Fruit fly (Drosophila melanogaster) whole organism, embryonic: ENCODE data around the gene CG31102.

ENCODE experiments used
- Ada2b ChIP-seq: fragments of 200-800 bp; sonication (Bioruptor generic); IDR thresholded peaks from 2 replicates; pipeline ENCODE4 v1.3.6; 2022; ENCODE audit warnings: missing biosample characterization, missing genetic modification characterization
- Antp ChIP-seq: fragments of 200-800 bp; sonication (Bioruptor generic); optimal IDR thresholded peaks from 3 replicates; lab custom pipeline; 2016; ENCODE audit warnings: missing biosample characterization, missing genetic modification characterization
- Blimp-1 ChIP-seq: fragments of 200-800 bp; sonication (Bioruptor generic); optimal IDR thresholded peaks from 3 replicates; lab custom pipeline; 2018; ENCODE audit warnings: missing biosample characterization, missing genetic modification characterization, mild to moderate bottlenecking, moderate library complexity, missing genetic modification reagents
- Bteb2 ChIP-seq: fragments of 200-800 bp; sonication (Bioruptor generic); optimal IDR thresholded peaks from 2 replicates; lab custom pipeline; 2016; ENCODE audit warnings: missing biosample characterization, missing genetic modification characterization
- CG10209 ChIP-seq: fragments of 200-800 bp; sonication (Bioruptor generic); optimal IDR thresholded peaks from 3 replicates; lab custom pipeline; 2017; ENCODE audit warnings: missing biosample characterization, mild to moderate bottlenecking, missing genetic modification characterization, missing genetic modification reagents
- CG10321 ChIP-seq: fragments of 200-800 bp; sonication (Bioruptor generic); IDR thresholded peaks from 2 replicates; pipeline ENCODE4 v1.3.6; 2022; ENCODE audit warnings: missing biosample characterization, missing genetic modification characterization
- CG10543 ChIP-seq: fragments of 200-800 bp; sonication (Bioruptor generic); optimal IDR thresholded peaks from 3 replicates; lab custom pipeline; 2017; ENCODE audit warnings: missing biosample characterization, mild to moderate bottlenecking, missing genetic modification characterization, moderate library complexity
- CG11504 ChIP-seq: fragments of 200-800 bp; sonication (Bioruptor generic); optimal IDR thresholded peaks from 3 replicates; lab custom pipeline; 2019; ENCODE audit warnings: missing biosample characterization, mild to moderate bottlenecking, missing genetic modification characterization, moderate library complexity
- CG11560 ChIP-seq: fragments of 200-800 bp; sonication (Bioruptor generic); IDR thresholded peaks from 3 replicates; pipeline ENCODE4 v1.3.6; 2022; ENCODE audit warnings: missing biosample characterization, missing genetic modification characterization
- CG12104 ChIP-seq: fragments of 200-800 bp; sonication (Bioruptor generic); optimal IDR thresholded peaks from 3 replicates; lab custom pipeline; 2016; ENCODE audit warnings: missing biosample characterization, missing genetic modification characterization
- CG12219 ChIP-seq: fragments of 200-800 bp; sonication (Bioruptor generic); optimal IDR thresholded peaks from 3 replicates; lab custom pipeline; 2018; ENCODE audit warnings: missing biosample characterization, mild to moderate bottlenecking, missing genetic modification characterization
- CG12744 ChIP-seq: fragments of 200-800 bp; sonication (Bioruptor generic); optimal IDR thresholded peaks from 2 replicates; lab custom pipeline; 2016; ENCODE audit warnings: missing biosample characterization, missing genetic modification characterization
- CG13894 ChIP-seq: fragments of 200-800 bp; sonication (Bioruptor generic); optimal IDR thresholded peaks from 3 replicates; lab custom pipeline; 2018; ENCODE audit warnings: missing biosample characterization, mild to moderate bottlenecking, missing genetic modification characterization, moderate library complexity
- CG1529 ChIP-seq: fragments of 200-800 bp; sonication (Bioruptor generic); optimal IDR thresholded peaks from 3 replicates; lab custom pipeline; 2018; ENCODE audit warnings: missing biosample characterization, missing genetic modification characterization
- CG1602 ChIP-seq: fragments of 200-800 bp; sonication (Bioruptor generic); optimal IDR thresholded peaks from 3 replicates; lab custom pipeline; 2016; ENCODE audit warnings: missing biosample characterization, missing genetic modification characterization
- CG1647 ChIP-seq: fragments of 200-800 bp; sonication (Bioruptor generic); optimal IDR thresholded peaks from 3 replicates; lab custom pipeline; 2016; ENCODE audit warnings: missing biosample characterization, missing genetic modification characterization
- CG17802 ChIP-seq: fragments of 200-800 bp; sonication (Bioruptor generic); optimal IDR thresholded peaks from 2 replicates; lab custom pipeline; 2018; ENCODE audit warnings: missing biosample characterization, mild to moderate bottlenecking, missing genetic modification characterization, moderate library complexity
- CG3838 ChIP-seq: fragments of 200-800 bp; sonication (Bioruptor generic); optimal IDR thresholded peaks from 3 replicates; lab custom pipeline; 2016; ENCODE audit warnings: missing biosample characterization, missing genetic modification characterization
- CG4404 ChIP-seq: fragments of 200-800 bp; sonication (Bioruptor generic); IDR thresholded peaks from 2 replicates; pipeline ENCODE4 v1.3.6; 2022; ENCODE audit warnings: missing biosample characterization, missing genetic modification characterization
- CG4707 ChIP-seq: fragments of 200-800 bp; sonication (Bioruptor generic); optimal IDR thresholded peaks from 2 replicates; lab custom pipeline; 2018; ENCODE audit warnings: missing biosample characterization, mild to moderate bottlenecking, missing genetic modification characterization, moderate library complexity
- CG7372 ChIP-seq: fragments of 200-800 bp; sonication (Bioruptor generic); IDR thresholded peaks from 2 replicates; pipeline ENCODE4 v1.3.6; 2022; ENCODE audit warnings: missing biosample characterization, missing genetic modification characterization
- CG7556 ChIP-seq: fragments of 200-800 bp; sonication (Bioruptor generic); optimal IDR thresholded peaks from 2 replicates; lab custom pipeline; 2017; ENCODE audit warnings: missing biosample characterization, mild to moderate bottlenecking, missing genetic modification characterization
- CG9437 ChIP-seq: fragments of 200-800 bp; sonication (Bioruptor generic); optimal IDR thresholded peaks from 2 replicates; lab custom pipeline; 2018; ENCODE audit warnings: missing biosample characterization, mild to moderate bottlenecking, missing genetic modification characterization
- CG9609 ChIP-seq: fragments of 200-800 bp; sonication (Bioruptor generic); optimal IDR thresholded peaks from 3 replicates; lab custom pipeline; 2016; ENCODE audit warnings: missing biosample characterization, missing genetic modification characterization
- Camta ChIP-seq: fragments of 200-800 bp; sonication (Bioruptor generic); optimal IDR thresholded peaks from 2 replicates; lab custom pipeline; 2016; ENCODE audit warnings: missing biosample characterization, missing genetic modification characterization
- CoRest ChIP-seq: fragments of 200-800 bp; sonication (Bioruptor generic); optimal IDR thresholded peaks from 3 replicates; lab custom pipeline; 2018; ENCODE audit warnings: missing biosample characterization, mild to moderate bottlenecking, missing genetic modification characterization, moderate library complexity
- Elba2 ChIP-seq: fragments of 200-800 bp; sonication (Bioruptor generic); optimal IDR thresholded peaks from 3 replicates; lab custom pipeline; 2016; ENCODE audit warnings: missing biosample characterization, missing genetic modification characterization
- Hr51 ChIP-seq, 2 experiments: fragments of 200-800 bp; sonication (Bioruptor generic); optimal IDR thresholded peaks; 2 replicates in 1 of 2; 3 replicates in 1 of 2; lab custom pipeline; 2016 to 2018; ENCODE audit warnings: missing biosample characterization in 2 of 2, missing genetic modification characterization in 2 of 2, mild to moderate bottlenecking in 1 of 2, moderate library complexity in 1 of 2
- Hr78 ChIP-seq, 2 experiments: fragments of 200-800 bp in 1 of 2; fragments of >200 bp in 1 of 2; sonication (Bioruptor generic) in 1 of 2; optimal IDR thresholded peaks; 2 replicates each; lab custom pipeline; 2017 to 2019; ENCODE audit warnings: missing biosample characterization in 2 of 2, missing genetic modification characterization in 2 of 2, mild to moderate bottlenecking in 1 of 2, moderate library complexity in 1 of 2
- Lhr ChIP-seq: fragments of 200-800 bp; sonication (Bioruptor generic); optimal IDR thresholded peaks from 3 replicates; lab custom pipeline; 2017; ENCODE audit warnings: mild to moderate bottlenecking, missing biosample characterization, missing genetic modification reagents, missing genetic modification characterization
- Lim3 ChIP-seq: fragments of 200-800 bp; sonication (Bioruptor generic); IDR thresholded peaks from 2 replicates; pipeline ENCODE4 v1.3.6; 2022; ENCODE audit warnings: missing biosample characterization, missing genetic modification characterization
- Meics ChIP-seq: fragments of 200-800 bp; sonication (Bioruptor generic); optimal IDR thresholded peaks from 2 replicates; lab custom pipeline; 2017; ENCODE audit warnings: missing biosample characterization, mild to moderate bottlenecking, missing genetic modification characterization
- NfI ChIP-seq: fragments of 200-800 bp; sonication (Bioruptor generic); optimal IDR thresholded peaks from 3 replicates; lab custom pipeline; 2018; ENCODE audit warnings: missing biosample characterization, mild to moderate bottlenecking, missing genetic modification characterization, moderate library complexity
- Sry-β ChIP-seq: fragments of 200-800 bp; sonication (Bioruptor generic); optimal IDR thresholded peaks from 2 replicates; lab custom pipeline; 2018; ENCODE audit warnings: missing biosample characterization, mild to moderate bottlenecking, missing genetic modification characterization, moderate library complexity
- Xbp1 ChIP-seq: fragments of 200-800 bp; sonication (Bioruptor generic); optimal IDR thresholded peaks from 3 replicates; lab custom pipeline; 2016; ENCODE audit warnings: missing biosample characterization, mild to moderate bottlenecking, missing genetic modification characterization
- amos ChIP-seq: fragments of 200-800 bp; sonication (Bioruptor generic); IDR thresholded peaks from 2 replicates; pipeline ENCODE4 v1.3.6; 2022; ENCODE audit warnings: missing biosample characterization, missing genetic modification characterization; ENCODE audit not compliant: partially characterized antibody
- ap ChIP-seq: fragments of 200-800 bp; sonication (Bioruptor generic); IDR thresholded peaks from 2 replicates; pipeline ENCODE4 v1.3.6; 2022; ENCODE audit warnings: missing biosample characterization, missing genetic modification characterization
- chif ChIP-seq, 2 experiments: fragments of 200-800 bp; sonication (Bioruptor generic); optimal IDR thresholded peaks; 3 replicates each; lab custom pipeline; 2016; ENCODE audit warnings: missing biosample characterization in 2 of 2, missing genetic modification characterization in 2 of 2
- ewg ChIP-seq: fragments of 200-800 bp; sonication (Bioruptor generic); optimal IDR thresholded peaks from 3 replicates; lab custom pipeline; 2017; ENCODE audit warnings: mild to moderate bottlenecking, missing biosample characterization, missing genetic modification reagents, missing genetic modification characterization
- gsb-n ChIP-seq: fragments of 200-800 bp; sonication (Bioruptor generic); optimal IDR thresholded peaks from 3 replicates; lab custom pipeline; 2018; ENCODE audit warnings: missing biosample characterization, mild to moderate bottlenecking, missing genetic modification characterization
- klu ChIP-seq: fragments of 200-800 bp; sonication (Bioruptor generic); IDR thresholded peaks from 2 replicates; pipeline ENCODE4 v1.3.6; 2022; ENCODE audit warnings: missing biosample characterization, missing genetic modification characterization
- lmd ChIP-seq: fragments of 200-800 bp; sonication (Bioruptor generic); IDR thresholded peaks from 2 replicates; pipeline ENCODE4 v1.3.6; 2022; ENCODE audit warnings: missing biosample characterization, missing genetic modification characterization
- otp ChIP-seq: fragments of 200-800 bp; sonication (Bioruptor generic); IDR thresholded peaks from 3 replicates; pipeline ENCODE4, ENCODE4 v1.3.6; 2022; ENCODE audit warnings: missing biosample characterization, missing genetic modification characterization
- p53 ChIP-seq: fragments of 200-800 bp; sonication (Bioruptor generic); optimal IDR thresholded peaks from 2 replicates; lab custom pipeline; 2016; ENCODE audit warnings: missing biosample characterization, missing genetic modification characterization
- pb ChIP-seq: fragments of 200-800 bp; sonication (Bioruptor generic); optimal IDR thresholded peaks from 3 replicates; lab custom pipeline; 2016; ENCODE audit warnings: missing biosample characterization, missing genetic modification characterization
- peb ChIP-seq: fragments of 200-800 bp; sonication (Bioruptor generic); IDR thresholded peaks from 2 replicates; pipeline ENCODE4 v1.3.6; 2022; ENCODE audit warnings: missing biosample characterization, missing genetic modification characterization
- pnt ChIP-seq: fragments of 200-800 bp; sonication (Bioruptor generic); optimal IDR thresholded peaks from 3 replicates; lab custom pipeline; 2016; ENCODE audit warnings: missing biosample characterization, missing genetic modification characterization
- sd ChIP-seq: fragments of 200-800 bp; sonication (Bioruptor generic); optimal IDR thresholded peaks from 3 replicates; lab custom pipeline; 2018; ENCODE audit warnings: missing biosample characterization, mild to moderate bottlenecking, missing genetic modification characterization, moderate library complexity
- sqz ChIP-seq: fragments of 200-800 bp; sonication (Bioruptor generic); optimal IDR thresholded peaks from 3 replicates; lab custom pipeline; 2018; ENCODE audit warnings: missing biosample characterization, mild to moderate bottlenecking, missing genetic modification characterization
- tap ChIP-seq: fragments of 200-800 bp; optimal IDR thresholded peaks from 3 replicates; lab custom pipeline; 2019; ENCODE audit warnings: missing biosample characterization, mild to moderate bottlenecking, missing genetic modification characterization, moderate library complexity

CG31102 gene

dm6 chr3R:25245052-25245813, 50.2 kb downstream of the CG31102 start, which contains the start of gene bam (continued):
- TF ChIP-seq klu (GFP tag; lab: Robert Waterston, UW) (no peak), otp (GFP tag; lab: Robert Waterston, UW) (no peak), Xbp1 (GFP tag; lab: Kevin White, UChicago) (no peak), CG7372 (GFP tag; lab: Robert Waterston, UW) (no peak), peb (GFP tag; lab: Robert Waterston, UW) (no peak), CG12219 (no peak), ap (GFP tag; lab: Robert Waterston, UW) (no peak), CG10209 (no peak), ewg (GFP tag; lab: Kevin White, UChicago) (no peak), Meics (GFP tag; lab: Kevin White, UChicago) (no peak), Sry-β (GFP tag; lab: Kevin White, UChicago) (no peak), pb (no peak), gsb-n (peak; percentile 10), CG10321 (no peak), pnt (GFP tag; lab: Kevin White, UChicago) (no peak), CG17802 (no peak), Lhr (GFP tag; lab: Kevin White, UChicago) (peak; percentile 84), amos (peak; percentile 42), sd (tag; lab: Kevin White, UChicago) (peak; percentile 52), CG7556 (no peak), Bteb2 (GFP tag; lab: Kevin White, UChicago) (no peak), lmd (GFP tag; lab: Robert Waterston, UW) (no peak), CG12104 (no peak), CG4404 (GFP tag; lab: Robert Waterston, UW) (no peak), chif (GFP tag; optimal IDR thresholded peaks at IDR 0.05; lab: Kevin White, UChicago) (no peak), CoRest (peak; percentile 64), CG9437 (no peak), CG13894 (tag; lab: Kevin White, UChicago) (peak; percentile 27), CG1647 (no peak), Blimp-1 (no peak), Ada2b (GFP tag; lab: Robert Waterston, UW) (no peak), Elba2 (no peak), CG1529 (GFP tag; lab: Kevin White, UChicago) (no peak), CG11560 (tag; lab: Robert Waterston, UW) (no peak), Hr78 (GFP tag; optimal IDR thresholded peaks at IDR 0.05; lab: Kevin White, UChicago) (no peak), CG11504 (no peak), tap (tag; lab: Kevin White, UChicago) (peak; percentile 14), NfI (no peak), p53 (GFP tag; lab: Kevin White, UChicago) (no peak), CG10543 (GFP tag; lab: Kevin White, UChicago) (no peak), Lim3 (GFP tag; lab: Robert Waterston, UW) (no peak), CG4707 (GFP tag; lab: Kevin White, UChicago) (no peak), CG9609 (no peak), Hr51 (GFP tag; optimal IDR thresholded peaks at IDR 0.05; lab: Kevin White, UChicago) (no peak), Camta (no peak), CG1602 (GFP tag; lab: Kevin White, UChicago) (no peak), Antp (GFP tag; lab: Kevin White, UChicago) (no peak), sqz (GFP tag; lab: Kevin White, UChicago) (no peak), CG3838 (GFP tag; lab: Kevin White, UChicago) (no peak), CG12744 (GFP tag; lab: Kevin White, UChicago) (no peak)
